Worm (Caenorhabditis elegans): ENCODE measurements around the gene F28A12.3.
A peak's percentile ranks its signal among the peaks of the same experiment; 100 is the strongest.

Gene F28A12.3

ce11 chrV:8677193-8677592 is 36.0 kb upstream of the F28A12.3 start, which contains the start of gene ZC190.6:
TSS of gene ZC190.6 (minus strand) at chrV:8677293.
- TF ChIP-seq zag-1 (tag; optimal IDR thresholded peaks at IDR 0.05) (no peak), egl-5 (tag; optimal IDR thresholded peaks at IDR 0.05) (no peak), ama-1 (optimal IDR thresholded peaks at IDR 0.05) (no peak), tbx-2 (tag; optimal IDR thresholded peaks at IDR 0.05) (no peak), unc-62 (GFP tag; optimal IDR thresholded peaks at IDR 0.05) (no peak), lin-15B (tag; optimal IDR thresholded peaks at IDR 0.05) (no peak), elt-3 (tag; optimal IDR thresholded peaks at IDR 0.05) (no peak), unc-39 (tag; optimal IDR thresholded peaks at IDR 0.05) (no peak), ZK546.5 (tag; optimal IDR thresholded peaks at IDR 0.05) (no peak), sea-2 (GFP tag; optimal IDR thresholded peaks at IDR 0.05) (no peak), pha-4 (tag; optimal IDR thresholded peaks at IDR 0.05) (no peak), eor-1 (tag; optimal IDR thresholded peaks at IDR 0.05) (no peak), lsy-12 (tag; optimal IDR thresholded peaks at IDR 0.05) (no peak), lin-39 (tag; optimal IDR thresholded peaks at IDR 0.05) (no peak), aly-2 (tag; optimal IDR thresholded peaks at IDR 0.05) (no peak), mml-1 (tag; optimal IDR thresholded peaks at IDR 0.05) (no peak), nhr-77 (tag; optimal IDR thresholded peaks at IDR 0.05) (no peak)

- TF ChIP-seq ztf-4 (tag; optimal IDR thresholded peaks at IDR 0.05): no peak
- no peak for TF ChIP-seq mdl-1 (tag; optimal IDR thresholded peaks at IDR 0.05)
- no peak for TF ChIP-seq nhr-25 (tag; optimal IDR thresholded peaks at IDR 0.05)
Observed at ce11 chrV:8673498-8673897, 32.3 kb upstream of the F28A12.3 start, which contains the start of gene ZC190.5. TSS of gene ZC190.5 (minus strand) at chrV:8673598.

- no peak for TF ChIP-seq fkh-2 (tag; optimal IDR thresholded peaks at IDR 0.05)
- TF ChIP-seq nhr-77 (tag; optimal IDR thresholded peaks at IDR 0.05): peak; percentile 70
- peak; percentile 5 for TF ChIP-seq R02D3.7 (tag; optimal IDR thresholded peaks at IDR 0.05)
- TF ChIP-seq nhr-23 (tag; optimal IDR thresholded peaks at IDR 0.05): no peak
- no peak for TF ChIP-seq ztf-11 (tag; optimal IDR thresholded peaks at IDR 0.05)
- TF ChIP-seq egl-5 (tag; optimal IDR thresholded peaks at IDR 0.05): no peak
- peak; percentile 29 for TF ChIP-seq nhr-76 (tag; optimal IDR thresholded peaks at IDR 0.05)
- peak; percentile 87 for TF ChIP-seq aly-2 (tag; optimal IDR thresholded peaks at IDR 0.05)
- no peak for TF ChIP-seq elt-1 (tag; optimal IDR thresholded peaks at IDR 0.05)
- TF ChIP-seq nhr-43 (tag; optimal IDR thresholded peaks at IDR 0.05; ENCODE audit: poor library complexity, severe bottlenecking): no peak
Observed at ce11 chrV:8671568-8672123, 30.5 kb upstream of the F28A12.3 start.

- no peak for TF ChIP-seq fkh-2 (tag; optimal IDR thresholded peaks at IDR 0.05)
- TF ChIP-seq lsy-12 (tag; optimal IDR thresholded peaks at IDR 0.05): no peak
- TF ChIP-seq mml-1 (tag; optimal IDR thresholded peaks at IDR 0.05): no peak
- TF ChIP-seq nfya-1 (tag; optimal IDR thresholded peaks at IDR 0.05; ENCODE audit: insufficient read depth): no peak
- TF ChIP-seq ztf-4 (tag; optimal IDR thresholded peaks at IDR 0.05): no peak
Observed at ce11 chrV:8670759-8671158, 29.6 kb upstream of the F28A12.3 start.

DNA sequence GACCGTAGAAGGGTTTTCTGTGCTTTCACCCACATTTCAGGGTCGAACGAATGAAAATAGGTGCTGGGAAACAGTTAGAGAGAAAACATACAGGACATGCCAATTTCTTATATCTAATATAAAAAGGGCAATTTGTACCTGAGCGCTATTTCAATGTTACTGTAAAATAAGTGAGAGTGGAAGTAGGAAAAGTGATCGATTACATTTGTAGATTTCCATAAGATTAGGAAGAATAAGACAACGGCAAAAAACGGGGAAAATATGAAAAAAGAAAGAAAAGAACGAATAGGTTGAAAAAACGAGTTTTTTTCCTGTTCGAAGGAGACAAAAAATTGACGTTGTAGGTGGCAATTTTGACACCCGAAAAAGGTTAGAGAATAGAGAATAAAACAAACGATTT is 27.1 kb upstream of the F28A12.3 start:
- TF ChIP-seq elt-1 (tag; optimal IDR thresholded peaks at IDR 0.05) (peak; percentile 83), nhr-25 (tag; optimal IDR thresholded peaks at IDR 0.05) (peak; percentile 44), aly-2 (tag; optimal IDR thresholded peaks at IDR 0.05) (no peak)

- TF ChIP-seq lin-39 (tag; optimal IDR thresholded peaks at IDR 0.05) (peak; percentile 4), nhr-25 (tag; optimal IDR thresholded peaks at IDR 0.05) (peak; percentile 30), aly-2 (tag; optimal IDR thresholded peaks at IDR 0.05) (no peak), fkh-10 (GFP tag; optimal IDR thresholded peaks at IDR 0.05) (no peak)
Observed at ce11 chrV:8667230-8668021, 26.3 kb upstream of the F28A12.3 start.

Measured in whole organism, L3 larva.